Worm (Caenorhabditis elegans) whole organism, mixed stage, embryonic: ENCODE data around the gene F28C6.8.
A peak's percentile ranks its signal among the peaks of the same experiment; 100 is the strongest.

Source experiments
- M03D4.4 ChIP-seq: sonication (generic microtip); optimal IDR thresholded peaks from 2 replicates; lab custom pipeline; 2017; ENCODE audit warnings: mild to moderate bottlenecking, missing genetic modification characterization, missing compliant biosample characterization
- blmp-1 ChIP-seq: fragments of 150-350 bp; optimal IDR thresholded peaks from 2 replicates; lab custom pipeline; 2014; ENCODE audit warnings: missing biosample characterization, missing genetic modification characterization
- ceh-39 ChIP-seq: fragments of 150-350 bp; optimal IDR thresholded peaks from 2 replicates; lab custom pipeline; 2014; ENCODE audit warnings: missing biosample characterization, missing genetic modification characterization
- ceh-43 ChIP-seq: fragments of 200-800 bp; sonication (Bioruptor generic); optimal IDR thresholded peaks from 2 replicates; lab custom pipeline; 2018; ENCODE audit warnings: mild to moderate bottlenecking, missing genetic modification characterization, moderate library complexity, missing compliant biosample characterization
- ces-1 ChIP-seq: fragments of 150-350 bp; optimal IDR thresholded peaks from 2 replicates; lab custom pipeline; 2014; ENCODE audit warnings: missing biosample characterization, missing genetic modification reagents, missing genetic modification characterization
- cnd-1 ChIP-seq: fragments of 200-800 bp; sonication (Bioruptor generic); optimal IDR thresholded peaks from 2 replicates; lab custom pipeline; 2018; ENCODE audit warnings: mild to moderate bottlenecking, missing genetic modification characterization, missing compliant biosample characterization
- elt-1 ChIP-seq: sonication (generic microtip); optimal IDR thresholded peaks from 2 replicates; lab custom pipeline; 2017; ENCODE audit warnings: missing genetic modification characterization, mild to moderate bottlenecking, missing compliant biosample characterization, antibody characterized with exemption, moderate library complexity, borderline replicate concordance; ENCODE audit not compliant: insufficient read depth
- elt-3 ChIP-seq: fragments of 150-350 bp; optimal IDR thresholded peaks from 2 replicates; lab custom pipeline; 2014; ENCODE audit warnings: missing biosample characterization, missing genetic modification characterization
- flh-1 ChIP-seq: fragments of 200-800 bp; sonication (Bioruptor generic); optimal IDR thresholded peaks from 2 replicates; lab custom pipeline; 2018; ENCODE audit warnings: mild to moderate bottlenecking, missing genetic modification characterization, moderate library complexity, missing compliant biosample characterization
- ham-2 ChIP-seq: fragments of 200-800 bp; sonication (Bioruptor generic); optimal IDR thresholded peaks from 2 replicates; lab custom pipeline; 2018; ENCODE audit warnings: mild to moderate bottlenecking, missing genetic modification characterization, missing compliant biosample characterization
- hlh-1 ChIP-seq: fragments of 150-350 bp; optimal IDR thresholded peaks from 2 replicates; lab custom pipeline; 2014; ENCODE audit warnings: missing biosample characterization, missing genetic modification reagents, missing genetic modification characterization
- lin-13 ChIP-seq: fragments of 150-350 bp; optimal IDR thresholded peaks from 2 replicates; lab custom pipeline; 2014; ENCODE audit warnings: missing biosample characterization, missing genetic modification characterization
- lin-32 ChIP-seq: fragments of 200-800 bp; sonication (Bioruptor generic); optimal IDR thresholded peaks from 2 replicates; lab custom pipeline; 2018; ENCODE audit warnings: mild to moderate bottlenecking, missing genetic modification characterization, missing compliant biosample characterization
- lsy-2 ChIP-seq: fragments of 150-350 bp; optimal IDR thresholded peaks from 2 replicates; lab custom pipeline; 2014; ENCODE audit warnings: missing biosample characterization, missing genetic modification characterization
- mab-5 ChIP-seq: fragments of 150-350 bp; optimal IDR thresholded peaks from 2 replicates; lab custom pipeline; 2014; ENCODE audit warnings: missing biosample characterization, missing genetic modification characterization
- mep-1 ChIP-seq: fragments of 150-350 bp; optimal IDR thresholded peaks from 2 replicates; lab custom pipeline; 2017; ENCODE audit warnings: missing biosample characterization, missing genetic modification reagents, missing genetic modification characterization, inconsistent platforms
- mls-2 ChIP-seq: sonication (generic microtip); optimal IDR thresholded peaks from 2 replicates; lab custom pipeline; 2016; ENCODE audit warnings: mild to moderate bottlenecking, missing genetic modification characterization, moderate library complexity, missing compliant biosample characterization
- nhr-12 ChIP-seq: fragments of 150-350 bp; optimal IDR thresholded peaks from 2 replicates; lab custom pipeline; 2014; ENCODE audit warnings: missing biosample characterization, missing genetic modification characterization
- nhr-2 ChIP-seq: fragments of 150-350 bp; optimal IDR thresholded peaks from 2 replicates; lab custom pipeline; 2014; ENCODE audit warnings: missing biosample characterization, missing genetic modification characterization
- nhr-237 ChIP-seq: fragments of 150-350 bp; optimal IDR thresholded peaks from 2 replicates; lab custom pipeline; 2014; ENCODE audit warnings: missing biosample characterization, missing genetic modification characterization
- nhr-76 ChIP-seq: sonication (generic microtip); optimal IDR thresholded peaks from 2 replicates; lab custom pipeline; 2017; ENCODE audit warnings: missing biosample characterization, missing genetic modification characterization
- pha-4 ChIP-seq: fragments of 150-350 bp; optimal IDR thresholded peaks from 2 replicates; lab custom pipeline; 2018; ENCODE audit warnings: missing biosample characterization, missing genetic modification reagents, missing genetic modification characterization
- sem-2 ChIP-seq: fragments of 200-800 bp; sonication (Bioruptor generic); optimal IDR thresholded peaks from 2 replicates; lab custom pipeline; 2018; ENCODE audit warnings: mild to moderate bottlenecking, missing genetic modification characterization, missing compliant biosample characterization
- snpc-4 ChIP-seq: fragments of 150-350 bp; optimal IDR thresholded peaks from 2 replicates; lab custom pipeline; 2014; ENCODE audit warnings: missing biosample characterization, missing genetic modification characterization
- tbx-8 ChIP-seq: fragments of 200-800 bp; sonication (Bioruptor generic); optimal IDR thresholded peaks from 2 replicates; lab custom pipeline; 2018; ENCODE audit warnings: mild to moderate bottlenecking, missing genetic modification characterization, moderate library complexity, missing compliant biosample characterization
- unc-120 ChIP-seq: sonication (generic microtip); optimal IDR thresholded peaks from 2 replicates; lab custom pipeline; 2017; ENCODE audit warnings: missing genetic modification characterization, missing compliant biosample characterization; ENCODE audit not compliant: poor library complexity, severe bottlenecking
- unc-39 ChIP-seq: fragments of 150-350 bp; optimal IDR thresholded peaks from 2 replicates; lab custom pipeline; 2014; ENCODE audit warnings: missing biosample characterization, missing genetic modification characterization
- unc-62 ChIP-seq: fragments of 150-350 bp; optimal IDR thresholded peaks from 2 replicates; lab custom pipeline; 2014; ENCODE audit warnings: missing biosample characterization, missing genetic modification reagents, missing genetic modification characterization
- ztf-11 ChIP-seq: fragments of 150-350 bp; optimal IDR thresholded peaks from 2 replicates; lab custom pipeline; 2014; ENCODE audit warnings: missing biosample characterization, missing genetic modification characterization

Gene F28C6.8

ce11 chrII:8570977-8571376, 35.7 kb upstream of the F28C6.8 start, which contains the start of gene bcs-1:
TSS of gene bcs-1 (plus strand) at chrII:8571085.
- no peak for TF ChIP-seq elt-1
- no peak for TF ChIP-seq ces-1
- no peak for TF ChIP-seq M03D4.4
- no peak for TF ChIP-seq nhr-12
- no peak for TF ChIP-seq ham-2 (GFP tag; lab: Kevin White, UChicago)
- no peak for TF ChIP-seq ceh-43 (GFP tag; lab: Kevin White, UChicago)
- no peak for TF ChIP-seq tbx-8 (GFP tag; lab: Kevin White, UChicago)
- no peak for TF ChIP-seq ztf-11
- no peak for TF ChIP-seq blmp-1 (tag; lab: Kevin White, UChicago)
- no peak for TF ChIP-seq mab-5 (tag; lab: Kevin White, UChicago)
- TF ChIP-seq mls-2 (tag; lab: Kevin White, UChicago), result no peak

ce11 chrII:8573044-8573443, 33.6 kb upstream of the F28C6.8 start, which contains the start of gene F54C9.7:
TSS of gene F54C9.7 (plus strand) at chrII:8573344.
- TF ChIP-seq ham-2 (GFP tag; lab: Kevin White, UChicago) (no peak), unc-39 (tag; lab: Kevin White, UChicago) (no peak), nhr-76 (tag; lab: Kevin White, UChicago) (no peak), ztf-11 (no peak), M03D4.4 (no peak), cnd-1 (tag; lab: Kevin White, UChicago) (no peak), unc-120 (tag; lab: Kevin White, UChicago) (no peak), elt-3 (tag; lab: Kevin White, UChicago) (no peak), mls-2 (tag; lab: Kevin White, UChicago) (no peak), elt-1 (no peak), lin-13 (tag; lab: Kevin White, UChicago) (no peak), sem-2 (GFP tag; lab: Kevin White, UChicago) (no peak), lin-32 (GFP tag; lab: Kevin White, UChicago) (no peak), pha-4 (tag; lab: Kevin White, UChicago) (no peak)

- no peak for TF ChIP-seq ceh-39
- no peak for TF ChIP-seq ces-1
- TF ChIP-seq unc-62 (GFP tag; lab: Kevin White, UChicago), result no peak
- no peak for TF ChIP-seq blmp-1 (tag; lab: Kevin White, UChicago)
- no peak for TF ChIP-seq nhr-2 (tag; lab: Kevin White, UChicago)
- no peak for TF ChIP-seq unc-120 (tag; lab: Kevin White, UChicago)
- no peak for TF ChIP-seq lsy-2 (tag; lab: Kevin White, UChicago)
- no peak for TF ChIP-seq snpc-4 (tag; lab: Kevin White, UChicago)
- no peak for TF ChIP-seq tbx-8 (GFP tag; lab: Kevin White, UChicago)
- no peak for TF ChIP-seq nhr-237 (tag; lab: Kevin White, UChicago)
- no peak for TF ChIP-seq ceh-43 (GFP tag; lab: Kevin White, UChicago)
- no peak for TF ChIP-seq mab-5 (tag; lab: Kevin White, UChicago)
- no peak for TF ChIP-seq lin-32 (GFP tag; lab: Kevin White, UChicago)
- TF ChIP-seq mep-1 (tag; lab: Kevin White, UChicago), result no peak
- TF ChIP-seq M03D4.4, result no peak
- TF ChIP-seq, all 35 proteins: peak for 0
Observed at ce11 chrII:8575184-8575583, 31.5 kb upstream of the F28C6.8 start, which contains the start of gene puf-5. TSS of gene puf-5 (plus strand) at chrII:8575541.

ce11 chrII:8577509-8578099, 29.0 kb upstream of the F28C6.8 start, which contains the start of gene F54C9.9:
TSS of gene F54C9.9 (plus strand) at chrII:8578049.
- TF ChIP-seq lin-13 (tag; lab: Kevin White, UChicago) (no peak), ces-1 (no peak), unc-120 (tag; lab: Kevin White, UChicago) (no peak), lsy-2 (tag; lab: Kevin White, UChicago) (peak; percentile 9), ham-2 (GFP tag; lab: Kevin White, UChicago) (no peak), flh-1 (GFP tag; lab: Kevin White, UChicago) (no peak)

- no peak for TF ChIP-seq nhr-237 (tag; lab: Kevin White, UChicago)
- TF ChIP-seq ham-2 (GFP tag; lab: Kevin White, UChicago), result no peak
- no peak for TF ChIP-seq snpc-4 (tag; lab: Kevin White, UChicago)
- TF ChIP-seq ceh-43 (GFP tag; lab: Kevin White, UChicago), result no peak
- no peak for TF ChIP-seq ces-1
- no peak for TF ChIP-seq sem-2 (GFP tag; lab: Kevin White, UChicago)
- no peak for TF ChIP-seq hlh-1 (tag; lab: Kevin White, UChicago)
- no peak for TF ChIP-seq unc-120 (tag; lab: Kevin White, UChicago)
- TF ChIP-seq, all 35 proteins: peak for 0
Observed at ce11 chrII:8581700-8582099, 24.9 kb upstream of the F28C6.8 start, which contains the start of gene arl-1. TSS of gene arl-1 (plus strand) at chrII:8582000.
